Fruit fly (Drosophila melanogaster) whole organism, adult: ENCODE data around the gene Sgs4.
A peak's percentile ranks its signal among the peaks of the same experiment; 100 is the strongest.
"Not testable (repeated sequence)": the region's sequence is repeated elsewhere in the genome, so short reads cannot be mapped to it uniquely, and the experiment has no call there.

ENCODE experiments used
- CG11617 ChIP-seq: fragments of 200-800 bp; sonication (Bioruptor generic); optimal IDR thresholded peaks from 2 replicates; lab custom pipeline; 2017; ENCODE audit warnings: mild to moderate bottlenecking, missing biosample characterization, missing genetic modification reagents, missing genetic modification characterization
- CG12768 ChIP-seq: fragments of 200-800 bp; sonication (Bioruptor generic); optimal IDR thresholded peaks from 2 replicates; lab custom pipeline; 2017; ENCODE audit warnings: missing biosample characterization, missing genetic modification characterization, mild to moderate bottlenecking, moderate library complexity, missing genetic modification reagents
- CG14711 ChIP-seq: fragments of 200-800 bp; sonication (Bioruptor generic); optimal IDR thresholded peaks from 2 replicates; lab custom pipeline; 2018; ENCODE audit warnings: missing biosample characterization, mild to moderate bottlenecking, missing genetic modification characterization, moderate library complexity
- CG1620 ChIP-seq: fragments of 200-800 bp; sonication (Bioruptor generic); optimal IDR thresholded peaks from 2 replicates; lab custom pipeline; 2016; ENCODE audit warnings: missing biosample characterization, missing genetic modification characterization
- CG33017 ChIP-seq: fragments of 200-800 bp; sonication (Bioruptor generic); optimal IDR thresholded peaks from 2 replicates; lab custom pipeline; 2018; ENCODE audit warnings: missing biosample characterization, mild to moderate bottlenecking, missing genetic modification characterization, moderate library complexity
- CG5204 ChIP-seq: fragments of 200-800 bp; sonication (Bioruptor generic); optimal IDR thresholded peaks from 2 replicates; lab custom pipeline; 2016; ENCODE audit warnings: missing biosample characterization, missing genetic modification characterization
- CG7045 ChIP-seq: fragments of 200-800 bp; sonication (Bioruptor generic); optimal IDR thresholded peaks from 2 replicates; lab custom pipeline; 2017; ENCODE audit warnings: missing biosample characterization, mild to moderate bottlenecking, missing genetic modification characterization
- CG7101 ChIP-seq: fragments of 200-800 bp; sonication (Bioruptor generic); optimal IDR thresholded peaks from 2 replicates; lab custom pipeline; 2018; ENCODE audit warnings: missing biosample characterization, mild to moderate bottlenecking, missing genetic modification characterization, moderate library complexity
- Clk ChIP-seq: fragments of 200-800 bp; sonication (Bioruptor generic); optimal IDR thresholded peaks from 2 replicates; lab custom pipeline; 2017; ENCODE audit warnings: missing biosample characterization, missing genetic modification characterization
- Crg-1 ChIP-seq: fragments of 200-800 bp; sonication (Bioruptor generic); optimal IDR thresholded peaks from 2 replicates; lab custom pipeline; 2016; ENCODE audit warnings: missing biosample characterization, missing genetic modification characterization
- Hr96 ChIP-seq: fragments of 200-800 bp; sonication (Bioruptor generic); optimal IDR thresholded peaks from 2 replicates; lab custom pipeline; 2016; ENCODE audit warnings: missing biosample characterization, missing genetic modification characterization
- Mnt ChIP-seq: fragments of 200-800 bp; sonication (Bioruptor generic); optimal IDR thresholded peaks from 2 replicates; lab custom pipeline; 2016; ENCODE audit warnings: missing biosample characterization, mild to moderate bottlenecking, missing genetic modification characterization
- bab1 ChIP-seq: fragments of 200-800 bp; sonication (Bioruptor generic); optimal IDR thresholded peaks from 3 replicates; lab custom pipeline; 2019; ENCODE audit warnings: missing biosample characterization, mild to moderate bottlenecking, missing genetic modification characterization, moderate library complexity
- cic ChIP-seq: fragments of 200-800 bp; sonication (Bioruptor generic); optimal IDR thresholded peaks from 2 replicates; lab custom pipeline; 2017; ENCODE audit warnings: missing biosample characterization, mild to moderate bottlenecking, missing genetic modification characterization, moderate library complexity
- cnc ChIP-seq, 2 experiments: fragments of >200 bp; optimal IDR thresholded peaks; 2 replicates each; lab custom pipeline; 2017
- kay ChIP-seq: fragments of 200-800 bp; sonication (Bioruptor generic); peaks from one replicate; lab custom pipeline; 2016; ENCODE audit warnings: missing biosample characterization, missing genetic modification characterization, borderline replicate concordance
- ovo ChIP-seq: fragments of 200-800 bp; sonication (Bioruptor generic); optimal IDR thresholded peaks from 2 replicates; lab custom pipeline; 2016; ENCODE audit warnings: missing biosample characterization, missing genetic modification characterization
- pad ChIP-seq: fragments of 200-800 bp; sonication (Bioruptor generic); optimal IDR thresholded peaks from 3 replicates; lab custom pipeline; 2017; ENCODE audit warnings: missing biosample characterization, missing genetic modification characterization, mild to moderate bottlenecking, moderate library complexity, missing genetic modification reagents
- tj ChIP-seq: fragments of 200-800 bp; sonication (Bioruptor generic); optimal IDR thresholded peaks from 3 replicates; lab custom pipeline; 2017; ENCODE audit warnings: missing biosample characterization, mild to moderate bottlenecking, missing genetic modification characterization, moderate library complexity
- toe ChIP-seq: fragments of 200-800 bp; sonication (Bioruptor generic); optimal IDR thresholded peaks from 2 replicates; lab custom pipeline; 2016; ENCODE audit warnings: missing biosample characterization, missing genetic modification characterization

The Sgs4 gene

DNA sequence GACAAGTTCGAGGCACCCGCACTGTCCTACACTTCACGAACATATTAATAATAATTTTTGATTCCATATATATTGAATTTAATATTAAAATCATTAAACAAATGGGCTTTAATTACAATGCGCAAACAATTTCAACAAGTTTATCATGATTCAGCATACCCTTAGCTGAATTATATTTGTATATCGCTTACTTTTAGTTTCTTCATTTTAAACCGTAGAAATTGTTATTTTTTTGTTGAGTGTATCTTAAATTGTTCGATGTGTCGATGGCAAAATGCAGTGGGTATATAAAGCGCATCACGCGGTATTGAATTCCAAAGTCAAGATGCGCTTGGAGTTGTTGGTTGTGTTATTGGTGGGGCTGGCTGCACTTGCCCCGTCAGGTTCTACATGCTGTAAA is at the start of gene Sgs4:
Gene Sgs4 (plus strand): TSS at position 301 of the 400 bp plus-strand sequence.
- TF ChIP-seq ovo (GFP tag; lab: Kevin White, UChicago) (no peak), toe (GFP tag; lab: Kevin White, UChicago) (no peak), CG14711 (no peak), CG7045 (GFP tag; lab: Kevin White, UChicago) (no peak), Crg-1 (GFP tag; lab: Kevin White, UChicago) (no peak), CG5204 (no peak), CG7101 (no peak), cnc (optimal IDR thresholded peaks at IDR 0.05; lab: Kevin White, UChicago) (no peak), CG33017 (tag; lab: Kevin White, UChicago) (no peak), Hr96 (GFP tag; lab: Kevin White, UChicago) (no peak), pad (GFP tag; lab: Kevin White, UChicago) (no peak), CG12768 (no peak), CG11617 (GFP tag; lab: Kevin White, UChicago) (no peak), cic (GFP tag; lab: Kevin White, UChicago) (no peak), Clk (GFP tag; lab: Kevin White, UChicago) (no peak), CG1620 (GFP tag; lab: Kevin White, UChicago) (no peak), tj (no peak), bab1 (no peak)

DNA sequence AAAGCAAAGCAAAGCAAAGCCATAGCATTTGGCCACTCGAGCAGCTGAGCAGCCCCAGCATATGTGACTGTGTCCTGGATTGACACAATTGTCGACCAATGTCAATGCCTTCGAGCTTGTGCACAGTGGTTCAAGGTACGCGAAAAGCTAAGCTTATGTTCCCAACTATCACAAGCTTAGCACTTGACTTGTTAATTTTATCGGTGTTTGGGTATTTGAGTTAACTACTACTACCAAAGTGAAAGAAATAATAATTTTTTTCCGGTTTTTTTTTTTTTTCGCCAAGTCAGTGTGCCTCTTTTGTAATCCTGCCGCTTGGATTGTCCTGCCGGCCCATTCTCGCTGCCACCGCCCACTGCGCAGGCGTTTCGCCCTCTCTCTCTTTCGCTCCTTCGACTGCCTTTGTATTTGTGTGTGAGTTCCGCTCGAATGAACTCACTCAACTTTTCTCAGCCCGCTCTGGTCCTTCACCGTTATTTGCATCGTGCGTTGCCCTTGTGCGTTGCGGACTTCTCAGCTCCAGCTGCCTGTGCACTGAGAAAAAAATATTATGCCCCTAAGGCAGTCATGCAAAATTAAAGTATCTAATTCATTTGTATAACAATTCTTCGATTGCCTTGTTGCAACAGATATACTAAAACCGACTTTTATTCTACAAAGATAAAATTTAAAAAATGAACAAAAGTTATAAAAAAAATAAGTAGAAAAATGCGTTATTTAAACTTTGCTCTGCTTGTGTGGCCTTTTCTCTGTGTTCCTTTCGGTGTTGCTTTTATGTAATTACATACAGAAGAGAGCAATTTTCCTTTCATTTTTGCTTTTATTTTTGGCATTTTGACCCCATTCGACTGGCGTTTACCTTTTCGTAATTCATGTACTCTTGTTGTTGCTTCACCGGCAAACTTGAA is 43.7 kb upstream of the Sgs4 start:
- TF ChIP-seq Mnt: no peak
- no peak for TF ChIP-seq Hr96 (GFP tag; lab: Kevin White, UChicago)
- peak; percentile 6 for TF ChIP-seq CG7045 (GFP tag; lab: Kevin White, UChicago)
- TF ChIP-seq CG7101: peak; percentile 15
- no peak for TF ChIP-seq Clk (GFP tag; lab: Kevin White, UChicago)
- no peak for TF ChIP-seq ovo (GFP tag; lab: Kevin White, UChicago)
- TF ChIP-seq CG5204: peak; percentile 11
- TF ChIP-seq CG12768: no peak
- TF ChIP-seq toe (GFP tag; lab: Kevin White, UChicago): no peak
- no peak for TF ChIP-seq Crg-1 (GFP tag; lab: Kevin White, UChicago)
- TF ChIP-seq cic (GFP tag; lab: Kevin White, UChicago): no peak
- TF ChIP-seq bab1: no peak
- no peak for TF ChIP-seq tj
- no peak for TF ChIP-seq cnc (optimal IDR thresholded peaks at IDR 0.05; lab: Kevin White, UChicago)
- TF ChIP-seq CG14711: peak; percentile 29
- TF ChIP-seq CG11617 (GFP tag; lab: Kevin White, UChicago): no peak
- TF ChIP-seq pad (GFP tag; lab: Kevin White, UChicago): no peak
- TF ChIP-seq CG1620 (GFP tag; lab: Kevin White, UChicago): no peak
- TF ChIP-seq kay (GFP tag; lab: Kevin White, UChicago): no peak
- no peak for TF ChIP-seq CG33017 (tag; lab: Kevin White, UChicago)

DNA sequence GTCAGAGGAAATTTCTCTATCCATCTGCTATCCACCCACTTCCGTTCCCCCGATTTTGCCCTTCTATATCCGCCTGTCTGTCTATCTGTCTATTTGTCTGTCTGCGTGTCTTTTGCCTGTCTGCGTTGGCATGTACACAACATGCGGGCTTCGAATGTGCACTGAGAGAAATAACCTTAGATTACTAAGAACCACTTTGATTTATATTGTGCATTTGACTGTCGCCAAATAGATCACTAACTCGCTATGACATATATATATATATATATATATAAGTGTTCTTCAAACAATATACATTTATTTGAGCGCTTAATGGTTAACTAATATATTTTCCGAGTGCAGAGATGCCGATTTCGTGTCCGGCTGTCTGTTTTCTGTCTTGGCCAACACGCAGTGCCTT is 16.2 kb upstream of the Sgs4 start:
- no peak for TF ChIP-seq CG5204
- TF ChIP-seq kay (GFP tag; lab: Kevin White, UChicago): no peak
- no peak for TF ChIP-seq CG33017 (tag; lab: Kevin White, UChicago)
- no peak for TF ChIP-seq CG1620 (GFP tag; lab: Kevin White, UChicago)
- no peak for TF ChIP-seq cic (GFP tag; lab: Kevin White, UChicago)
- no peak for TF ChIP-seq cnc (optimal IDR thresholded peaks at IDR 0.05; lab: Kevin White, UChicago)
- TF ChIP-seq toe (GFP tag; lab: Kevin White, UChicago): no peak
- no peak for TF ChIP-seq pad (GFP tag; lab: Kevin White, UChicago)
- TF ChIP-seq CG11617 (GFP tag; lab: Kevin White, UChicago): no peak
- no peak for TF ChIP-seq bab1
- TF ChIP-seq tj: no peak
- TF ChIP-seq Hr96 (GFP tag; lab: Kevin White, UChicago): no peak
- TF ChIP-seq CG14711: no peak

DNA sequence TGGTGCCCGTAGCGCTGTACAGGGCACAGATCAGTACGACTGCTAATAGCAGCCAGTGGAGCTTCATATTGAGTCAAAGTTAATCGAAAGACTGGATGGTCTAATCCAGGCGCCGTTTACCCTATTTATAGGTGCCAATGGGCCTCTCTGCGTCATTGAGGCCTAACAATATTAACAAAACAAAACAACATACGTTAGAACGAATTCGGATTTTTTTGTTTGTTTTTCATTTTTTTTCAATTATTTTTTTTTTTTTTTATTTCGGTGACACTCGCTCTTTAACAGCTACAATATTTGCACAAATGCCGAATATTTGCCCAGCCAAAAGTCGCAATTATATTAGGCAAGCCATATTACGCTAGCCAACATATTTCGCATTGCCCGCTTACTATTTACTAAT is 13.3 kb upstream of the Sgs4 start, which contains the start of gene CG14265:
Gene CG14265 (minus strand): TSS at position 101 of the 400 bp plus-strand sequence.
- TF ChIP-seq pad (GFP tag; lab: Kevin White, UChicago): no peak
- no peak for TF ChIP-seq CG7045 (GFP tag; lab: Kevin White, UChicago)
- no peak for TF ChIP-seq toe (GFP tag; lab: Kevin White, UChicago)
- TF ChIP-seq Hr96 (GFP tag; lab: Kevin White, UChicago): no peak

DNA sequence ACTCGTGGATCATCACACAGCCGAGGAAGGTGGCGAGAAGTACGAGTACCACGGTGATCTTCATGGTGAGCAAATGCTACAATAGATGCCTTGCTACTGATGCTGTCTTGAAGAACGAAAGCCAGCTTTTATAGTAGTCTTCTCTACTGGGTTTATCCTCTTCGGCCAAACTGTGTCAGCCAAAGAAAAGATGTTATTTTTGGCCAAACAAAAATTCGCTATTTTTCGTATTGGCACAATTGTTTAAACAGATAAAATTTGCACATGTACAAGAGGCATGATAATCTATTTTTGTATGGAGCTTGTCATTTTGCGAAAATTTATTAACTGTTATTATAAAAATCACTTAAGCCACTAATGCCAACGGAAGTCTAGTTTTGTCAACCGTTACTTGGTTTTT is 9.4 kb upstream of the Sgs4 start, which contains the start of gene ng2:
Gene ng2 (minus strand): TSS at position 101 of the 400 bp plus-strand sequence.
- TF ChIP-seq ovo (GFP tag; lab: Kevin White, UChicago); Crg-1 (GFP tag; lab: Kevin White, UChicago); tj: not testable (repeated sequence)

DNA sequence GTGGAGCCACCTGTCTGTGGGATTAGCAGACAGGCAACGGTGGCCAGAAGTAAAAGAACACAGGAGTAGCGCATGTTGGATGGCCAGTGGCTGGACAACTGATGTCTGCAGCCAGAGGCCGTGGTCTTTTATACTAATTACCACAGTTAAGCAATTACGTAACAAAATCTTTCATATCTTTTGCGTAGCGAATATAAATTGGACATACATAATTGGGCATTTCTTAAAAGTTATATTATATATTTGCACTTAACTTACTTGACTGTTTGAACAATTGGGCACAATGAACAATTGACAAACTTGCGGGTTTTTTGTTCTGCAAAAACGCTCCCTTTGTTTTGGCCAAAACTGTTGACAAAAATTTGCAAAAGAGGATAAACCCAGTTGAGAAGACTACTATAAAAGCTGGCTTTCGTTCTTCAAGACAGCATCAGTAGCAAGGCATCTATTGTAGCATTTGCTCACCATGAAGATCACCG is 7.9 kb upstream of the Sgs4 start, which contains the start of the genes ng3 and ng1:
Gene ng3 (minus strand): TSS at position 101 of the 479 bp plus-strand sequence.
Gene ng1 (plus strand): TSS at position 429 of the 479 bp plus-strand sequence.
- TF ChIP-seq CG7045 (GFP tag; lab: Kevin White, UChicago) (no peak), ovo (GFP tag; lab: Kevin White, UChicago) (no peak), CG33017 (tag; lab: Kevin White, UChicago) (no peak), tj (no peak), CG14711 (no peak), pad (GFP tag; lab: Kevin White, UChicago) (no peak), bab1 (no peak)
